Fruit fly (Drosophila melanogaster) whole organism, embryonic: ENCODE results near the gene CG5500.

Source experiments
- Antp ChIP-seq: fragments of 200-800 bp; sonication (Bioruptor generic); optimal IDR thresholded peaks from 3 replicates; lab custom pipeline; 2016; ENCODE audit warnings: missing biosample characterization, missing genetic modification characterization
- CG10431 ChIP-seq: fragments of 200-800 bp; sonication (Bioruptor generic); optimal IDR thresholded peaks from 3 replicates; lab custom pipeline; 2018; ENCODE audit warnings: missing biosample characterization, mild to moderate bottlenecking, missing genetic modification characterization
- CG12236 ChIP-seq: fragments of 200-800 bp; sonication (Bioruptor generic); optimal IDR thresholded peaks from 2 replicates; lab custom pipeline; 2016; ENCODE audit warnings: missing biosample characterization, missing genetic modification characterization
- CG12391 ChIP-seq: fragments of 200-800 bp; sonication (Bioruptor generic); optimal IDR thresholded peaks from 3 replicates; lab custom pipeline; 2018; ENCODE audit warnings: missing biosample characterization, mild to moderate bottlenecking, missing genetic modification characterization, moderate library complexity
- CG15073 ChIP-seq: fragments of 200-800 bp; sonication (Bioruptor generic); optimal IDR thresholded peaks from 2 replicates; lab custom pipeline; 2016; ENCODE audit warnings: missing biosample characterization, missing genetic modification characterization
- CG15479 ChIP-seq: fragments of 200-800 bp; sonication (Bioruptor generic); optimal IDR thresholded peaks from 3 replicates; lab custom pipeline; 2019; ENCODE audit warnings: missing biosample characterization, mild to moderate bottlenecking, missing genetic modification characterization, moderate library complexity
- CG15696 ChIP-seq: fragments of 200-800 bp; sonication (Bioruptor generic); optimal IDR thresholded peaks from 2 replicates; lab custom pipeline; 2019; ENCODE audit warnings: missing biosample characterization, mild to moderate bottlenecking, missing genetic modification characterization, moderate library complexity
- CG2116 ChIP-seq: fragments of 200-800 bp; sonication (Bioruptor generic); optimal IDR thresholded peaks from 3 replicates; lab custom pipeline; 2018; ENCODE audit warnings: missing biosample characterization, mild to moderate bottlenecking, missing genetic modification characterization
- CG2678 ChIP-seq: fragments of 200-800 bp; sonication (Bioruptor generic); optimal IDR thresholded peaks from 3 replicates; lab custom pipeline; 2019; ENCODE audit warnings: missing biosample characterization, mild to moderate bottlenecking, missing genetic modification characterization, moderate library complexity
- CG2712 ChIP-seq: fragments of 200-800 bp; optimal IDR thresholded peaks from 3 replicates; lab custom pipeline; 2019; ENCODE audit warnings: missing biosample characterization, mild to moderate bottlenecking, missing genetic modification characterization, moderate library complexity
- CG33557 ChIP-seq: fragments of 200-800 bp; sonication (Bioruptor generic); optimal IDR thresholded peaks from 2 replicates; lab custom pipeline; 2019; ENCODE audit warnings: missing biosample characterization, mild to moderate bottlenecking, missing genetic modification characterization, moderate library complexity
- CG7839 ChIP-seq: fragments of 200-800 bp; sonication (Bioruptor generic); optimal IDR thresholded peaks from 3 replicates; lab custom pipeline; 2018; ENCODE audit warnings: missing biosample characterization, mild to moderate bottlenecking, missing genetic modification characterization, moderate library complexity
- CG9727 ChIP-seq: fragments of 200-800 bp; sonication (Bioruptor generic); optimal IDR thresholded peaks from 3 replicates; lab custom pipeline; 2017; ENCODE audit warnings: missing biosample characterization, mild to moderate bottlenecking, missing genetic modification characterization
- CG9876 ChIP-seq: fragments of 200-800 bp; sonication (Bioruptor generic); optimal IDR thresholded peaks from 2 replicates; lab custom pipeline; 2016; ENCODE audit warnings: missing biosample characterization, missing genetic modification characterization
- CTCF ChIP-seq: fragments of 200-800 bp; sonication (Bioruptor generic); optimal IDR thresholded peaks from 2 replicates; lab custom pipeline; 2017; ENCODE audit warnings: missing biosample characterization, mild to moderate bottlenecking, missing genetic modification characterization, moderate library complexity
- Drgx ChIP-seq: fragments of 200-800 bp; sonication (Bioruptor generic); IDR thresholded peaks from 2 replicates; pipeline ENCODE4 v1.3.6; 2022; ENCODE audit warnings: missing biosample characterization, missing genetic modification characterization
- Ets97D ChIP-seq: fragments of 200-800 bp; sonication (Bioruptor generic); optimal IDR thresholded peaks from 3 replicates; lab custom pipeline; 2016; ENCODE audit warnings: missing biosample characterization, missing genetic modification characterization
- Fer2 ChIP-seq: fragments of 200-800 bp; sonication (Bioruptor generic); optimal IDR thresholded peaks from 2 replicates; lab custom pipeline; 2018; ENCODE audit warnings: missing biosample characterization, mild to moderate bottlenecking, missing genetic modification characterization, moderate library complexity
- Fer3 ChIP-seq: fragments of 200-800 bp; sonication (Bioruptor generic); optimal IDR thresholded peaks from 2 replicates; lab custom pipeline; 2018; ENCODE audit warnings: missing biosample characterization, mild to moderate bottlenecking, missing genetic modification characterization, moderate library complexity
- HLH54F ChIP-seq: fragments of 200-800 bp; sonication (Bioruptor generic); optimal IDR thresholded peaks from 3 replicates; lab custom pipeline; 2016; ENCODE audit warnings: missing biosample characterization, missing genetic modification characterization
- Hsf ChIP-seq: fragments of 200-800 bp; sonication (Bioruptor generic); optimal IDR thresholded peaks from 3 replicates; lab custom pipeline; 2016; ENCODE audit warnings: missing biosample characterization, missing genetic modification characterization
- Lpt ChIP-seq: fragments of >200 bp; optimal IDR thresholded peaks from 2 replicates; lab custom pipeline; 2018; ENCODE audit warnings: missing biosample characterization, missing genetic modification characterization
- NK7.1 ChIP-seq: fragments of 200-800 bp; sonication (Bioruptor generic); optimal IDR thresholded peaks from 3 replicates; lab custom pipeline; 2016; ENCODE audit warnings: missing biosample characterization, missing genetic modification characterization
- Neu2 ChIP-seq: fragments of 200-800 bp; sonication (Bioruptor generic); optimal IDR thresholded peaks from 3 replicates; lab custom pipeline; 2016; ENCODE audit warnings: missing biosample characterization, missing genetic modification characterization, borderline replicate concordance
- Opbp ChIP-seq: fragments of 200-800 bp; sonication (Bioruptor generic); IDR thresholded peaks from 3 replicates; pipeline ENCODE4 v1.3.6; 2022; ENCODE audit warnings: missing biosample characterization, missing genetic modification characterization; ENCODE audit not compliant: partially characterized antibody
- Tbp ChIP-seq: fragments of >200 bp; optimal IDR thresholded peaks from 2 replicates; lab custom pipeline; 2018; ENCODE audit warnings: missing biosample characterization, missing genetic modification characterization
- bbx ChIP-seq: fragments of 200-800 bp; sonication (Bioruptor generic); IDR thresholded peaks from 2 replicates; pipeline ENCODE4 v1.3.6; 2022; ENCODE audit warnings: missing biosample characterization, missing genetic modification characterization; ENCODE audit not compliant: partially characterized antibody
- cas ChIP-seq: fragments of 200-800 bp; sonication (Bioruptor generic); IDR thresholded peaks from 2 replicates; pipeline ENCODE4 v1.3.6; 2022; ENCODE audit warnings: missing biosample characterization, missing genetic modification characterization
- chinmo ChIP-seq: fragments of 200-800 bp; sonication (Bioruptor generic); IDR thresholded peaks from 4 replicates; pipeline ENCODE4 v1.3.6; 2022; ENCODE audit warnings: missing biosample characterization, missing genetic modification characterization; ENCODE audit not compliant: partially characterized antibody
- ci ChIP-seq: fragments of 200-800 bp; sonication (Bioruptor generic); IDR thresholded peaks from 3 replicates; pipeline ENCODE4 v1.3.6; 2022; ENCODE audit warnings: missing biosample characterization, missing genetic modification characterization
- croc ChIP-seq: fragments of 200-800 bp; sonication (Bioruptor generic); conservative IDR thresholded peaks from 3 replicates; pipeline ENCODE4 v1.3.6; 2022; ENCODE audit warnings: missing biosample characterization, missing genetic modification characterization
- crol ChIP-seq: fragments of 200-800 bp; sonication (Bioruptor generic); IDR thresholded peaks from 2 replicates; pipeline ENCODE4 v1.3.6; 2022; ENCODE audit warnings: missing biosample characterization, missing genetic modification characterization
- ewg ChIP-seq: fragments of 200-800 bp; sonication (Bioruptor generic); optimal IDR thresholded peaks from 3 replicates; lab custom pipeline; 2017; ENCODE audit warnings: mild to moderate bottlenecking, missing biosample characterization, missing genetic modification reagents, missing genetic modification characterization
- gt ChIP-seq: fragments of 200-800 bp; sonication (Bioruptor generic); IDR thresholded peaks from 2 replicates; pipeline ENCODE4 v1.3.6; 2022; ENCODE audit warnings: missing biosample characterization, missing genetic modification characterization
- lbe ChIP-seq: fragments of 200-800 bp; sonication (Bioruptor generic); optimal IDR thresholded peaks from 2 replicates; lab custom pipeline; 2016; ENCODE audit warnings: missing biosample characterization, mild to moderate bottlenecking, missing genetic modification characterization
- nmo ChIP-seq: fragments of 200-800 bp; sonication (Bioruptor generic); optimal IDR thresholded peaks from 2 replicates; lab custom pipeline; 2018; ENCODE audit warnings: missing biosample characterization, mild to moderate bottlenecking, missing genetic modification characterization, moderate library complexity
- nom ChIP-seq: fragments of 200-800 bp; sonication (Bioruptor generic); optimal IDR thresholded peaks from 2 replicates; lab custom pipeline; 2017; ENCODE audit warnings: missing biosample characterization, missing genetic modification characterization, mild to moderate bottlenecking, moderate library complexity, missing genetic modification reagents
- otp ChIP-seq: fragments of 200-800 bp; sonication (Bioruptor generic); IDR thresholded peaks from 3 replicates; pipeline ENCODE4, ENCODE4 v1.3.6; 2022; ENCODE audit warnings: missing biosample characterization, missing genetic modification characterization
- phol ChIP-seq: fragments of 200-800 bp; sonication (Bioruptor generic); optimal IDR thresholded peaks from 3 replicates; lab custom pipeline; 2018; ENCODE audit warnings: missing biosample characterization, mild to moderate bottlenecking, missing genetic modification characterization, moderate library complexity
- pnt ChIP-seq: fragments of 200-800 bp; sonication (Bioruptor generic); optimal IDR thresholded peaks from 3 replicates; lab custom pipeline; 2016; ENCODE audit warnings: missing biosample characterization, missing genetic modification characterization
- psq ChIP-seq: fragments of 200-800 bp; sonication (Bioruptor generic); optimal IDR thresholded peaks from 2 replicates; lab custom pipeline; 2017; ENCODE audit warnings: missing biosample characterization, missing genetic modification characterization
- sim ChIP-seq: fragments of 200-800 bp; sonication (Bioruptor generic); IDR thresholded peaks from 2 replicates; pipeline ENCODE4 v1.3.6; 2022; ENCODE audit warnings: missing biosample characterization, missing genetic modification characterization
- slbo ChIP-seq: fragments of 200-800 bp; sonication (Bioruptor generic); IDR thresholded peaks from 2 replicates; pipeline ENCODE4 v1.3.6; 2022; ENCODE audit warnings: missing biosample characterization, missing genetic modification characterization
- stwl ChIP-seq: fragments of 200-800 bp; sonication (Bioruptor generic); optimal IDR thresholded peaks from 3 replicates; lab custom pipeline; 2018; ENCODE audit warnings: missing biosample characterization, mild to moderate bottlenecking, missing genetic modification characterization, moderate library complexity
- tna ChIP-seq: fragments of 200-800 bp; sonication (Bioruptor generic); IDR thresholded peaks from 2 replicates; pipeline ENCODE4 v1.3.6; 2022; ENCODE audit warnings: missing biosample characterization, missing genetic modification characterization; ENCODE audit not compliant: partially characterized antibody
- tup ChIP-seq: fragments of 200-800 bp; sonication (Bioruptor generic); optimal IDR thresholded peaks from 2 replicates; lab custom pipeline; 2016; ENCODE audit warnings: missing biosample characterization, mild to moderate bottlenecking, missing genetic modification characterization, moderate library complexity
- unpg ChIP-seq: fragments of 200-800 bp; sonication (Bioruptor generic); optimal IDR thresholded peaks from 3 replicates; lab custom pipeline; 2018; ENCODE audit warnings: missing biosample characterization, mild to moderate bottlenecking, missing genetic modification characterization, moderate library complexity
- vnd ChIP-seq: fragments of 200-800 bp; sonication (Bioruptor generic); IDR thresholded peaks from 3 replicates; pipeline ENCODE4 v1.3.6; 2022; ENCODE audit warnings: missing biosample characterization, missing genetic modification characterization; ENCODE audit not compliant: partially characterized antibody
- wek ChIP-seq: fragments of 200-800 bp; sonication (Bioruptor generic); optimal IDR thresholded peaks from 3 replicates; lab custom pipeline; 2018; ENCODE audit warnings: missing biosample characterization, mild to moderate bottlenecking, missing genetic modification characterization, moderate library complexity
- z ChIP-seq: fragments of 200-800 bp; sonication (Bioruptor generic); IDR thresholded peaks from 3 replicates; pipeline ENCODE4 v1.3.6; 2022; ENCODE audit warnings: missing biosample characterization, missing genetic modification characterization

The CG5500 gene

DNA sequence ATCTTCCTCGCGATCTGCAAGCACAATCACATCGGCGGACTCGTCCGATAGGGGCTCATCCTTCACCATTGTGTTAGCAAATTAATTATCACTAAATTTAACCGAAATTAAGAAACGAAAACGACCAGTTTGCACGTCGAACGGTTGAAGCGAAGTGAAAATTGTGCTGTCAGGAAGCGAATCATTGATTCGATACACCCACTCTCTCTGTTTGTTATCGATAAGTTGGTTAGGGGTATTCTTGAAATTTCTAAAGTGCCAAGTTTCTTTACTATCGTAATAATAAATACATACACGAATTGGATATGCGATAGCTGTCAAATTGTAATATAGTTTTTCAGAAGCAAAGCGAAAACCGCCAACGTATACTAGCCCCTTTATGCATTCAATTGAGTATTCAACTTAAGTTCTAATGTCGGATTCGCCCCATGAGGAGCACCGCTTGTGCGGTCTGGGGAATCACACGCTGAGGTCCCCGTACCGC is 844 bp upstream of the CG5500 start, which contains the start of gene Rb97D (continued):
- TF ChIP-seq CG15073 (GFP tag; lab: Kevin White, UChicago) (no peak), CG15479 (GFP tag; lab: Kevin White, UChicago) (no peak), unpg (GFP tag; lab: Kevin White, UChicago) (peak; percentile 74), NK7.1 (GFP tag; lab: Kevin White, UChicago) (no peak), Hsf (GFP tag; lab: Kevin White, UChicago) (peak; percentile 79), CG9727 (GFP tag; lab: Kevin White, UChicago) (peak; percentile 45), CG2712 (tag; lab: Kevin White, UChicago) (peak; percentile 79), CG2116 (peak; percentile 56), Fer2 (peak; percentile 69), CG33557 (GFP tag; lab: Kevin White, UChicago) (peak; percentile 66), CG10431 (peak; percentile 30), Neu2 (GFP tag; lab: Kevin White, UChicago) (peak; percentile 13), Tbp (GFP tag; lab: Kevin White, UChicago) (no peak), gt (GFP tag; lab: Robert Waterston, UW) (no peak), CG7839 (tag; lab: Kevin White, UChicago) (peak; percentile 74), CG15696 (peak; percentile 75), CG2678 (tag; lab: Kevin White, UChicago) (peak; percentile 78), crol (GFP tag; lab: Robert Waterston, UW) (peak; percentile 16; the same call in 1 of the 2 replicates), croc (GFP tag; lab: Robert Waterston, UW) (peak; percentile 28; the same call in 1 of the 3 replicates), pnt (GFP tag; lab: Kevin White, UChicago) (peak; percentile 49), Antp (GFP tag; lab: Kevin White, UChicago) (peak; percentile 73), Opbp (GFP tag; lab: Robert Waterston, UW) (peak; percentile 83; the same call in 2 of the 3 replicates), cas (GFP tag; lab: Robert Waterston, UW) (peak; percentile 41; the same call in 1 of the 2 replicates), Fer3 (tag; lab: Kevin White, UChicago) (peak; percentile 70), stwl (tag; lab: Kevin White, UChicago) (peak; percentile 70), wek (peak; percentile 95), bbx (GFP tag; lab: Robert Waterston, UW) (peak; percentile 85), slbo (GFP tag; lab: Robert Waterston, UW) (peak; percentile 83), tna (no peak), Ets97D (GFP tag; lab: Kevin White, UChicago) (peak; percentile 91), Drgx (GFP tag; lab: Robert Waterston, UW) (peak; percentile 65), CG9876 (GFP tag; lab: Kevin White, UChicago) (peak; percentile 62), chinmo (GFP tag; lab: Robert Waterston, UW) (0 out of 4 replicates have a peak, but pooled peaks have one; percentile 27), sim (GFP tag; lab: Robert Waterston, UW) (no peak), nmo (GFP tag; lab: Kevin White, UChicago) (peak; percentile 73), CG12236 (GFP tag; lab: Kevin White, UChicago) (peak; percentile 0), CG12391 (peak; percentile 72), z (GFP tag; lab: Robert Waterston, UW) (no peak), ci (GFP tag; lab: Robert Waterston, UW) (peak; percentile 87), vnd (GFP tag; lab: Robert Waterston, UW) (peak; percentile 82), HLH54F (GFP tag; lab: Kevin White, UChicago) (peak; percentile 75), otp (peak; percentile 53; the same call in 1 of the 3 replicates), CTCF (GFP tag; lab: Kevin White, UChicago) (peak; percentile 3), lbe (GFP tag; lab: Kevin White, UChicago) (peak; percentile 41), Lpt (GFP tag; lab: Kevin White, UChicago) (no peak), psq (GFP tag; lab: Kevin White, UChicago) (no peak), nom (GFP tag; lab: Kevin White, UChicago) (peak; percentile 54), ewg (GFP tag; lab: Kevin White, UChicago) (peak; percentile 31), phol (peak; percentile 78), tup (GFP tag; lab: Kevin White, UChicago) (peak; percentile 3)
